Worm (Caenorhabditis elegans) whole organism, mixed stage, embryonic: Measurements from ENCODE around the gene fbxb-78.

ENCODE experiments used
- flh-1 ChIP-seq: fragments of 200-800 bp; sonication (Bioruptor generic); optimal IDR thresholded peaks from 2 replicates; lab custom pipeline; 2018; ENCODE audit warnings: mild to moderate bottlenecking, missing genetic modification characterization, moderate library complexity, missing compliant biosample characterization
- lin-13 ChIP-seq: fragments of 150-350 bp; optimal IDR thresholded peaks from 2 replicates; lab custom pipeline; 2014; ENCODE audit warnings: missing biosample characterization, missing genetic modification characterization
- nhr-237 ChIP-seq: fragments of 150-350 bp; optimal IDR thresholded peaks from 2 replicates; lab custom pipeline; 2014; ENCODE audit warnings: missing biosample characterization, missing genetic modification characterization
- nhr-76 ChIP-seq: sonication (generic microtip); optimal IDR thresholded peaks from 2 replicates; lab custom pipeline; 2017; ENCODE audit warnings: missing biosample characterization, missing genetic modification characterization
- zip-8 ChIP-seq: fragments of 150-350 bp; optimal IDR thresholded peaks from 2 replicates; lab custom pipeline; 2014; ENCODE audit warnings: missing biosample characterization, missing genetic modification characterization
- ztf-11 ChIP-seq: fragments of 150-350 bp; optimal IDR thresholded peaks from 2 replicates; lab custom pipeline; 2014; ENCODE audit warnings: missing biosample characterization, missing genetic modification characterization

DNA sequence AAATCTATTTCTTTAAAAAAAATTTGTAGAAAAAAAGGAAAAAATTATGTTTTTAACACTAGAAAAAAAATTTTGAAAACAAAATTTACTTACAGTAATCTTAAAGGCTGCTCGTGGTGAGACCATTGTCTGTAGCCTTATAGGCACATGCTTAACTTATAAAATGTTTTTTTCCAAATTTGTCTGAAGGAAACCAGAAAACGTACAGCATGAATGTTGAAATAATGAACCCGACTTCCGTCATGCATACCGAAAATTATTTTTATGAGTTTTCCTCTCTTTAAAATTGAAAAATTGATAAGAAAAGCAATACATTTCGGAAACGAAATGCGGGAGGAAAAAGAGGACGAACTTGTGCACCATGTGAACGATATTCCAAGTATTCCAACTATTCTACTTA, 34.4 kb downstream of the fbxb-78 start, which contains the start of gene R11E3.2:
- TF ChIP-seq nhr-76 (no peak), nhr-237 (no peak), ztf-11 (tag; lab: Kevin White, UChicago) (no peak), lin-13 (tag; lab: Kevin White, UChicago) (no peak), zip-8 (tag; lab: Kevin White, UChicago) (no peak), flh-1 (GFP tag; lab: Kevin White, UChicago) (no peak)
